Worm (Caenorhabditis elegans): ENCODE results near the gene F10G7.12.

DNA sequence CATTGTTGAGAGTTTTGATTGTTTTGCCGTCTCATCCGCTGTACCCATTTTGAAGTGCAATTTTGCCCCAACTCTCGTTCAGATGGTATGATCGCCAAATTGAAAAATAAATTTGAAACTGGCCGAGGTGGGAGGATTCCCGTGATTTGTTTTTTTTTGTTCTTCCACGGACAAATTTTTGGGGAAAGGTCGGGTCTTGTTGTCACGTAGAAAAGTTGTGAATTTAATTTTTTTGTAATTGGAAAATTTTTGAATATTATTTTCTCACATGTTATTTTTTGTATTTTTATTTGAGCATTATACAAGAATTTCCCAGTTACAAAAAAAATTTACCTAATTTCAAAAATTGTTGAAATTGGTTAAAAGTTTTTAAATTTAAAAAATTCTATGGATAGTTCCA lies 17.9 kb upstream of the F10G7.12 start, which contains the start of gene T05A7.6:
- no peak for TF ChIP-seq ref-1 (GFP tag; conservative IDR thresholded peaks at IDR 0.05)
- no peak for TF ChIP-seq med-1 (GFP tag; optimal IDR thresholded peaks at IDR 0.05; ENCODE audit: insufficient read depth)
- TF ChIP-seq ztf-23 (GFP tag; IDR thresholded peaks at IDR 0.05), result no peak
- no peak for TF ChIP-seq flt-1 (GFP tag; IDR thresholded peaks at IDR 0.05)
